Fruit fly (Drosophila melanogaster) whole organism, prepupa: ENCODE measurements around the gene CG12522.
"Not testable (repeated sequence)": the region's sequence is repeated elsewhere in the genome, so short reads cannot be mapped to it uniquely, and the experiment has no call there.

Experiments used
- CG10631 ChIP-seq: fragments of 200-800 bp; sonication (Bioruptor generic); optimal IDR thresholded peaks from 2 replicates; lab custom pipeline; 2016; ENCODE audit warnings: missing biosample characterization, missing genetic modification characterization
- CG11762 ChIP-seq: fragments of 200-800 bp; sonication (Bioruptor generic); optimal IDR thresholded peaks from 3 replicates; lab custom pipeline; 2016; ENCODE audit warnings: missing biosample characterization, missing genetic modification characterization; ENCODE audit not compliant: insufficient read depth
- CG15336 ChIP-seq: fragments of 200-800 bp; sonication (Bioruptor generic); IDR thresholded peaks from 2 replicates; pipeline ENCODE4 v1.3.6; 2022; ENCODE audit warnings: missing biosample characterization, missing genetic modification characterization
- CG16779 ChIP-seq: fragments of 200-800 bp; sonication (Bioruptor generic); optimal IDR thresholded peaks from 3 replicates; lab custom pipeline; 2017; ENCODE audit warnings: missing biosample characterization, mild to moderate bottlenecking, missing genetic modification characterization
- CG31627 ChIP-seq: fragments of 200-800 bp; sonication (Bioruptor generic); optimal IDR thresholded peaks from 3 replicates; lab custom pipeline; 2016; ENCODE audit warnings: missing biosample characterization, missing genetic modification characterization
- CG32006 ChIP-seq: fragments of 200-800 bp; sonication (Bioruptor generic); optimal IDR thresholded peaks from 3 replicates; lab custom pipeline; 2017; ENCODE audit warnings: missing biosample characterization, mild to moderate bottlenecking, missing genetic modification characterization
- CG3919 ChIP-seq: fragments of 200-800 bp; sonication (Bioruptor generic); optimal IDR thresholded peaks from 3 replicates; lab custom pipeline; 2016; ENCODE audit warnings: missing biosample characterization, missing genetic modification characterization
- CG6276 ChIP-seq: fragments of 200-800 bp; sonication (Bioruptor generic); optimal IDR thresholded peaks from 2 replicates; lab custom pipeline; 2017; ENCODE audit warnings: missing biosample characterization, mild to moderate bottlenecking, missing genetic modification characterization
- CG6808 ChIP-seq: fragments of 200-800 bp; sonication (Bioruptor generic); optimal IDR thresholded peaks from 3 replicates; lab custom pipeline; 2017; ENCODE audit warnings: missing biosample characterization, missing genetic modification characterization, mild to moderate bottlenecking, moderate library complexity, missing genetic modification reagents
- CG6854 ChIP-seq: fragments of 200-800 bp; sonication (Bioruptor generic); optimal IDR thresholded peaks from 2 replicates; lab custom pipeline; 2017; ENCODE audit warnings: missing biosample characterization, mild to moderate bottlenecking, missing genetic modification characterization
- CG7368 ChIP-seq: fragments of 200-800 bp; sonication (Bioruptor generic); optimal IDR thresholded peaks from 3 replicates; lab custom pipeline; 2016; ENCODE audit warnings: missing biosample characterization, missing genetic modification characterization
- CG8119 ChIP-seq: fragments of 200-800 bp; sonication (Bioruptor generic); IDR thresholded peaks from 3 replicates; pipeline ENCODE4 v1.3.6; 2022; ENCODE audit warnings: missing biosample characterization, missing genetic modification characterization
- CG8632 ChIP-seq: fragments of 200-800 bp; sonication (Bioruptor generic); optimal IDR thresholded peaks from 3 replicates; lab custom pipeline; 2016; ENCODE audit warnings: missing biosample characterization, missing genetic modification characterization
- CG9139 ChIP-seq: fragments of 200-800 bp; sonication (Bioruptor generic); optimal IDR thresholded peaks from 3 replicates; lab custom pipeline; 2017; ENCODE audit warnings: missing biosample characterization, mild to moderate bottlenecking, missing genetic modification characterization
- Eip75B ChIP-seq: fragments of 200-800 bp; sonication (Bioruptor generic); optimal IDR thresholded peaks from 3 replicates; lab custom pipeline; 2016; ENCODE audit warnings: missing biosample characterization, missing genetic modification characterization
- Eip78C ChIP-seq: fragments of 200-800 bp; sonication (Bioruptor generic); peaks from one replicate; lab custom pipeline; 2016; ENCODE audit warnings: missing biosample characterization, missing genetic modification characterization
- Ets21C ChIP-seq: fragments of 200-800 bp; sonication (Bioruptor generic); optimal IDR thresholded peaks from 3 replicates; lab custom pipeline; 2016; ENCODE audit warnings: missing biosample characterization, missing genetic modification characterization
- Hr4 ChIP-seq: fragments of 200-800 bp; sonication (Bioruptor generic); optimal IDR thresholded peaks from 3 replicates; lab custom pipeline; 2016; ENCODE audit warnings: missing biosample characterization, missing genetic modification characterization
- Lpt ChIP-seq: fragments of 200-800 bp; sonication (Bioruptor generic); optimal IDR thresholded peaks from 3 replicates; lab custom pipeline; 2016; ENCODE audit warnings: missing biosample characterization, missing genetic modification characterization
- OdsH ChIP-seq: fragments of 200-800 bp; sonication (Bioruptor generic); optimal IDR thresholded peaks from 3 replicates; lab custom pipeline; 2016; ENCODE audit warnings: missing biosample characterization, missing genetic modification characterization
- Sox102F ChIP-seq: fragments of 200-800 bp; sonication (Bioruptor generic); optimal IDR thresholded peaks from 2 replicates; lab custom pipeline; 2016; ENCODE audit warnings: missing biosample characterization, mild to moderate bottlenecking, missing genetic modification characterization
- acj6 ChIP-seq: fragments of 200-800 bp; sonication (Bioruptor generic); optimal IDR thresholded peaks from 3 replicates; lab custom pipeline; 2016; ENCODE audit warnings: missing biosample characterization, missing genetic modification characterization
- cyc ChIP-seq: fragments of 200-800 bp; sonication (Bioruptor generic); optimal IDR thresholded peaks from 3 replicates; lab custom pipeline; 2016; ENCODE audit warnings: missing biosample characterization, missing genetic modification characterization
- dsx ChIP-seq: fragments of 200-800 bp; optimal IDR thresholded peaks from 3 replicates; lab custom pipeline; 2019; ENCODE audit warnings: missing biosample characterization, mild to moderate bottlenecking, missing genetic modification characterization, moderate library complexity; ENCODE audit not compliant: poor library complexity, severe bottlenecking
- eg ChIP-seq: fragments of 200-800 bp; sonication (Bioruptor generic); IDR thresholded peaks from 3 replicates; pipeline ENCODE4 v1.3.6; 2022; ENCODE audit warnings: missing biosample characterization, missing genetic modification characterization
- esn ChIP-seq: fragments of 200-800 bp; sonication (Bioruptor generic); optimal IDR thresholded peaks from 2 replicates; lab custom pipeline; 2016; ENCODE audit warnings: missing biosample characterization, mild to moderate bottlenecking, missing genetic modification characterization, moderate library complexity
- fd85E ChIP-seq: fragments of 200-800 bp; sonication (Bioruptor generic); optimal IDR thresholded peaks from 3 replicates; lab custom pipeline; 2016; ENCODE audit warnings: missing biosample characterization, missing genetic modification characterization
- fkh ChIP-seq: fragments of 200-800 bp; sonication (Bioruptor generic); optimal IDR thresholded peaks from 3 replicates; lab custom pipeline; 2017; ENCODE audit warnings: missing biosample characterization, mild to moderate bottlenecking, missing genetic modification characterization, moderate library complexity
- lz ChIP-seq: fragments of 200-800 bp; sonication (Bioruptor generic); optimal IDR thresholded peaks from 3 replicates; lab custom pipeline; 2016; ENCODE audit warnings: missing biosample characterization, missing genetic modification characterization
- net ChIP-seq: fragments of 200-800 bp; sonication (Bioruptor generic); optimal IDR thresholded peaks from 3 replicates; lab custom pipeline; 2016; ENCODE audit warnings: missing biosample characterization, missing genetic modification characterization
- pdm3 ChIP-seq: fragments of 200-800 bp; sonication (Bioruptor generic); optimal IDR thresholded peaks from 3 replicates; lab custom pipeline; 2016; ENCODE audit warnings: missing biosample characterization, missing genetic modification characterization
- ss ChIP-seq, 2 experiments: fragments of 200-800 bp; sonication (Bioruptor generic); optimal IDR thresholded peaks; 2 replicates in 1 of 2; 3 replicates in 1 of 2; lab custom pipeline; 2017 to 2018; ENCODE audit warnings: mild to moderate bottlenecking in 2 of 2, missing biosample characterization in 2 of 2, missing genetic modification characterization in 2 of 2, moderate library complexity in 1 of 2
- svp ChIP-seq: fragments of 200-800 bp; sonication (Bioruptor generic); peaks from one replicate; lab custom pipeline; 2016; ENCODE audit warnings: missing biosample characterization, missing genetic modification characterization
- topi ChIP-seq: fragments of 200-800 bp; sonication (Bioruptor generic); optimal IDR thresholded peaks from 3 replicates; lab custom pipeline; 2016; ENCODE audit warnings: missing biosample characterization, missing genetic modification characterization

The CG12522 gene

dm6 chr3L:11132055-11132454 lies 24.0 kb downstream of the CG12522 start, which contains the start of gene CG32074:
Gene CG32074 (minus strand): TSS chr3L:11132322.
- not testable (repeated sequence) for TF ChIP-seq esn (GFP tag; lab: Kevin White, UChicago); CG10631; CG3919 (GFP tag; lab: Kevin White, UChicago)

dm6 chr3L:11134886-11135285 lies 26.9 kb downstream of the CG12522 start, which contains the start of gene CG14143:
Gene CG14143 (plus strand): TSS chr3L:11134987.
- not testable (repeated sequence) for TF ChIP-seq CG6854 (GFP tag; lab: Kevin White, UChicago); CG7368; CG9139
- TF ChIP-seq, all 60 proteins: peak for 0; not testable (repeated sequence) for 60

dm6 chr3L:11135846-11136245 lies 27.8 kb downstream of the CG12522 start, which contains the start of gene IRSp53:
Gene IRSp53 (plus strand): TSS chr3L:11136049.
- TF ChIP-seq CG9139: no peak
- no peak for TF ChIP-seq CG16779
- peak; percentile 27; the same call in 1 of the 2 replicates for TF ChIP-seq CG15336
- TF ChIP-seq, all 60 proteins: peak for 1

- TF ChIP-seq eg: no peak
- TF ChIP-seq CG8632: peak; percentile 46
- TF ChIP-seq CG15336: 0 out of 2 replicates have a peak, but pooled peaks have one; percentile 7
- TF ChIP-seq CG6808 (GFP tag; lab: Kevin White, UChicago): peak; percentile 68
- TF ChIP-seq dsx (GFP tag; lab: Kevin White, UChicago): peak; percentile 52
- TF ChIP-seq ss (GFP tag; optimal IDR thresholded peaks at IDR 0.05; lab: Kevin White, UChicago): peak; percentile 66 to 74
- TF ChIP-seq Eip78C (GFP tag; lab: Kevin White, UChicago): peak; percentile 70
- TF ChIP-seq Sox102F: no peak
- peak; percentile 63 for TF ChIP-seq CG9139
- TF ChIP-seq CG32006 (GFP tag; lab: Kevin White, UChicago): no peak
Measured at dm6 chr3L:11136349-11136748, 28.3 kb downstream of the CG12522 start.

DNA sequence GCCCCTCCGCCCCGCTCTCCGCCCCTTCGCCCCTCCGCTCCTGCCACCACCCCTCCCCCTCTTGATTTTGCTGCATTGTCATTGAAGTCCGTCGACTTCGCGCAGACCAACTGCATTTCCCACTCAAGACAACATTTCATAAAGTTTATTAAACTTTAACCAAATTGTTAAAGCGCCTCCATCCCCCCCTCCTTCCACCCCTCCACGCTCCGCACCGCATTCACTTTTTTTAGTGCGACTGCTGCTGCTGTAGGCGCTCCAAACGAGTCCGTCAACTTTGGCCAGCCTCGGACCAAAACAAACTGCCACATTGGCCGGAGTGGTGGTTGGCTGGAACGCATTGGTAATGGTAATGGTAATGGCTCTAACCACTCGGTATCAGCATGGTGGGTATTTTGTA lies 30.8 kb downstream of the CG12522 start:
- peak; percentile 57; the same call in 1 of the 3 replicates for TF ChIP-seq eg
- no peak for TF ChIP-seq ss (GFP tag; optimal IDR thresholded peaks at IDR 0.05; lab: Kevin White, UChicago)
- TF ChIP-seq CG6276 (GFP tag; lab: Kevin White, UChicago): peak; percentile 37
- peak; percentile 25; the same call in 1 of the 3 replicates for TF ChIP-seq CG8119 (GFP tag; lab: Robert Waterston, UW)
- TF ChIP-seq svp (GFP tag; lab: Kevin White, UChicago): no peak
- peak; percentile 54 for TF ChIP-seq Lpt (GFP tag; lab: Kevin White, UChicago)

dm6 chr3L:11145065-11145464 lies 37.0 kb downstream of the CG12522 start:
- no peak for TF ChIP-seq CG6854 (GFP tag; lab: Kevin White, UChicago)
- TF ChIP-seq ss (GFP tag; optimal IDR thresholded peaks at IDR 0.05; lab: Kevin White, UChicago): peak in 1 of 2 experiments; percentile 32

DNA sequence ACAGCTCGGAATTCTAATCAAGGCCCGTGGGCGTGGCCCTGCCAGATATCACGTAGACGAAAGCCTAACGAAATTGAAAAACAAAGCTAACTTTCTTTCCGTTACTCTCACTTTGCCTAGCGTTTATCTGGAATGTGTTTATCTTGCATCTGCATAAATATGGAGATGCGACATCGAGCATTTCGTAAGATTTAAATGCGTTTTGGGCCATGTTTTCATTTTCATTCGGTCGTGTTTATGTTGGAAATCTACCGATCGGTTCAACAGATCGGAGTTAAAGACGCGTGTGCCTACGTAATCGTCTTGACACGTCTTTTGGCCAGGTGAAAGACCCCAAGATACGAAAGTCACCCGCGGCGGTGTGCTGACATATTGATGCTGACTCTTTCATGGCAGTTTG lies 39.6 kb downstream of the CG12522 start:
- no peak for TF ChIP-seq CG6854 (GFP tag; lab: Kevin White, UChicago)
- TF ChIP-seq CG8119 (GFP tag; lab: Robert Waterston, UW): no peak
- TF ChIP-seq net: no peak
- TF ChIP-seq topi: no peak

DNA sequence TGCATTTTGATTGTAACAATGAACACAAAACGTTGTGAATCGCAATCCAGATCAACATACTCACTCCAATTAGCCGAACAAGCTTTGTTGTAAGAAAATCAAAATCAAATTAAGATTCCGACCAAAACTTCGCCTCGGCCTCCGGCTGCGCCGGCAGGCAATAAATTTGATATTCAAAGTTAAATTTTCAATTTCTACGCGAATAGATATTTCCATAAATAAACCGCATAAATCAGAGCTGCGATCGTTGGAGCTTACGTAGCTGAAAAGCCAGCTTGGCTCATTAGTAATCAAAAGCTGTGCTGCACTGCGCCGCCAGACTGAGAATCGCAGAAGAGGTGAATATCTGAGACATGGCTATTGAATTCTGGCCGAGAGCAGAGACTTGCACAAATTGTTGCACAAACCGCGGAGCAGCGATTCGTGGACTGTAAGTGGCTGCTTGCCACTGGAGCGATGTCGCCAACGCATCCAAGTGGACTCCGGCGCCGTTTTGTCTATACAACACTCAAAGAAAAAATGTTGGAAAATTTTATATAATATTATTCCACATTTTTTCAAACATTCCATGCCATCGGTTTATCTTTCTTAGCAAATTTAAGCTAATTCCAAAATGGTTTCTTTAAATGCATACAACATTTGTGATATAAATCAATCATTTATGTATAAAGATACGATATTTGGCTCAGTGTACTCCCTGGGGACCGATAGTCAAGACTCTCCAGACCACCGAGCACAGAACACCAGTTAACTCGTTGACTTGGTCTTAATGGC lies 40.6 kb downstream of the CG12522 start:
- TF ChIP-seq cyc (GFP tag; lab: Kevin White, UChicago) (no peak), Hr4 (peak; percentile 70), CG11762 (GFP tag; lab: Kevin White, UChicago) (peak; percentile 41), CG15336 (peak; percentile 87), Eip75B (GFP tag; lab: Kevin White, UChicago) (peak; percentile 63), Lpt (GFP tag; lab: Kevin White, UChicago) (peak; percentile 70), pdm3 (GFP tag; lab: Kevin White, UChicago) (peak; percentile 57), Ets21C (GFP tag; lab: Kevin White, UChicago) (no peak), acj6 (GFP tag; lab: Kevin White, UChicago) (peak; percentile 60), CG6276 (GFP tag; lab: Kevin White, UChicago) (peak; percentile 69), CG10631 (peak; percentile 77), CG16779 (peak; percentile 51), CG3919 (GFP tag; lab: Kevin White, UChicago) (peak; percentile 82), CG31627 (no peak), OdsH (GFP tag; lab: Kevin White, UChicago) (peak; percentile 63), CG8119 (GFP tag; lab: Robert Waterston, UW) (peak; percentile 89), lz (GFP tag; lab: Kevin White, UChicago) (no peak), Sox102F (no peak), fd85E (GFP tag; lab: Kevin White, UChicago) (no peak), CG8632 (peak; percentile 37), fkh (GFP tag; lab: Kevin White, UChicago) (no peak)
